Fruit fly (Drosophila melanogaster) whole organism, embryonic: Measurements from ENCODE around the gene CG43072.

ENCODE experiments used
- Aef1 ChIP-seq: fragments of 200-800 bp; sonication (Bioruptor generic); IDR thresholded peaks from 3 replicates; pipeline ENCODE4 v1.3.6; 2022; ENCODE audit warnings: missing biosample characterization, missing genetic modification characterization
- BEAF-32 ChIP-seq: fragments of 200-800 bp; sonication (Bioruptor generic); optimal IDR thresholded peaks from 3 replicates; lab custom pipeline; 2017; ENCODE audit warnings: missing biosample characterization, missing genetic modification characterization, mild to moderate bottlenecking, moderate library complexity, missing genetic modification reagents
- Bgb ChIP-seq: fragments of 200-800 bp; sonication (Bioruptor generic); IDR thresholded peaks from 2 replicates; pipeline ENCODE4 v1.3.6; 2022; ENCODE audit warnings: missing biosample characterization, missing genetic modification characterization; ENCODE audit not compliant: partially characterized antibody
- BtbVII ChIP-seq: fragments of 200-800 bp; sonication (Bioruptor generic); optimal IDR thresholded peaks from 3 replicates; lab custom pipeline; 2017; ENCODE audit warnings: missing biosample characterization, mild to moderate bottlenecking, missing genetic modification characterization
- C15 ChIP-seq: fragments of 200-800 bp; sonication (Bioruptor generic); IDR thresholded peaks from 3 replicates; pipeline ENCODE4 v1.3.6; 2022; ENCODE audit warnings: missing biosample characterization, missing genetic modification characterization
- CG10565 ChIP-seq: fragments of 200-800 bp; sonication (Bioruptor generic); optimal IDR thresholded peaks from 3 replicates; lab custom pipeline; 2016; ENCODE audit warnings: missing biosample characterization, mild to moderate bottlenecking, missing genetic modification characterization
- CG10654 ChIP-seq: fragments of 200-800 bp; sonication (Bioruptor generic); optimal IDR thresholded peaks from 2 replicates; lab custom pipeline; 2016; ENCODE audit warnings: missing biosample characterization, missing genetic modification characterization
- CG11398 ChIP-seq: fragments of 200-800 bp; sonication (Bioruptor generic); optimal IDR thresholded peaks from 2 replicates; lab custom pipeline; 2016; ENCODE audit warnings: missing biosample characterization, missing genetic modification characterization
- CG13424 ChIP-seq: fragments of 200-800 bp; sonication (Bioruptor generic); optimal IDR thresholded peaks from 2 replicates; lab custom pipeline; 2019; ENCODE audit warnings: missing biosample characterization, mild to moderate bottlenecking, missing genetic modification characterization, moderate library complexity
- CG13894 ChIP-seq: fragments of 200-800 bp; sonication (Bioruptor generic); optimal IDR thresholded peaks from 3 replicates; lab custom pipeline; 2018; ENCODE audit warnings: missing biosample characterization, mild to moderate bottlenecking, missing genetic modification characterization, moderate library complexity
- CG16813 ChIP-seq: fragments of 200-800 bp; sonication (Bioruptor generic); IDR thresholded peaks from 3 replicates; pipeline ENCODE4 v1.3.6; 2022; ENCODE audit warnings: missing biosample characterization, missing genetic modification characterization; ENCODE audit not compliant: partially characterized antibody
- CG17186 ChIP-seq: fragments of 200-800 bp; sonication (Bioruptor generic); optimal IDR thresholded peaks from 3 replicates; lab custom pipeline; 2017; ENCODE audit warnings: missing biosample characterization, missing genetic modification reagents, missing genetic modification characterization
- CG2202 ChIP-seq: fragments of 200-800 bp; sonication (Bioruptor generic); optimal IDR thresholded peaks from 2 replicates; lab custom pipeline; 2018; ENCODE audit warnings: missing biosample characterization, mild to moderate bottlenecking, missing genetic modification characterization
- CG4360 ChIP-seq: fragments of 200-800 bp; sonication (Bioruptor generic); IDR thresholded peaks from 2 replicates; pipeline ENCODE4 v1.3.6; 2022; ENCODE audit warnings: missing biosample characterization, missing genetic modification characterization
- CG4854 ChIP-seq: fragments of 200-800 bp; sonication (Bioruptor generic); optimal IDR thresholded peaks from 2 replicates; lab custom pipeline; 2016; ENCODE audit warnings: missing biosample characterization, missing genetic modification characterization, inconsistent platforms
- CG6175 ChIP-seq: fragments of 200-800 bp; sonication (Bioruptor generic); IDR thresholded peaks from 3 replicates; pipeline ENCODE4 v1.3.6; 2022; ENCODE audit warnings: missing biosample characterization, missing genetic modification characterization
- CG6272 ChIP-seq: fragments of 200-800 bp; sonication (Bioruptor generic); IDR thresholded peaks from 2 replicates; pipeline ENCODE4 v1.3.6; 2022; ENCODE audit warnings: missing biosample characterization, missing genetic modification characterization
- CG7928 ChIP-seq: fragments of 200-800 bp; sonication (Bioruptor generic); optimal IDR thresholded peaks from 2 replicates; lab custom pipeline; 2017; ENCODE audit warnings: missing biosample characterization, mild to moderate bottlenecking, missing genetic modification characterization
- CG8944 ChIP-seq: fragments of 200-800 bp; sonication (Bioruptor generic); optimal IDR thresholded peaks from 3 replicates; lab custom pipeline; 2016; ENCODE audit warnings: missing biosample characterization, missing genetic modification characterization
- HLH54F ChIP-seq: fragments of 200-800 bp; sonication (Bioruptor generic); optimal IDR thresholded peaks from 3 replicates; lab custom pipeline; 2016; ENCODE audit warnings: missing biosample characterization, missing genetic modification characterization
- Kr ChIP-seq: fragments of 200-800 bp; sonication (Bioruptor generic); optimal IDR thresholded peaks from 2 replicates; lab custom pipeline; 2017; ENCODE audit warnings: missing biosample characterization, mild to moderate bottlenecking, missing genetic modification characterization
- NfI ChIP-seq: fragments of 200-800 bp; sonication (Bioruptor generic); optimal IDR thresholded peaks from 3 replicates; lab custom pipeline; 2018; ENCODE audit warnings: missing biosample characterization, mild to moderate bottlenecking, missing genetic modification characterization, moderate library complexity
- Oli ChIP-seq: fragments of 200-800 bp; sonication (Bioruptor generic); optimal IDR thresholded peaks from 2 replicates; lab custom pipeline; 2018; ENCODE audit warnings: missing biosample characterization, mild to moderate bottlenecking, missing genetic modification characterization, moderate library complexity
- Sox100B ChIP-seq: fragments of 200-800 bp; sonication (Bioruptor generic); optimal IDR thresholded peaks from 3 replicates; lab custom pipeline; 2018; ENCODE audit warnings: missing biosample characterization, mild to moderate bottlenecking, missing genetic modification characterization
- Stat92E ChIP-seq, 3 experiments: fragments of >200 bp in 2 of 3; fragments of 200-800 bp in 1 of 3; sonication (Bioruptor generic) in 1 of 3; optimal IDR thresholded peaks; 2 replicates each; lab custom pipeline; 2017 to 2019; ENCODE audit warnings: missing biosample characterization in 3 of 3, missing genetic modification characterization in 3 of 3, mild to moderate bottlenecking in 1 of 3, moderate library complexity in 1 of 3
- ab ChIP-seq: fragments of 200-800 bp; sonication (Bioruptor generic); optimal IDR thresholded peaks from 2 replicates; lab custom pipeline; 2016; ENCODE audit warnings: missing biosample characterization, missing genetic modification characterization
- ash1 ChIP-seq: fragments of 200-800 bp; sonication (Bioruptor generic); optimal IDR thresholded peaks from 2 replicates; lab custom pipeline; 2018; ENCODE audit warnings: missing biosample characterization, mild to moderate bottlenecking, missing genetic modification characterization
- ato ChIP-seq: fragments of 200-800 bp; sonication (Bioruptor generic); IDR thresholded peaks from 2 replicates; pipeline ENCODE4 v1.3.6; 2022; ENCODE audit warnings: missing biosample characterization, missing genetic modification characterization; ENCODE audit not compliant: partially characterized antibody
- az2 ChIP-seq: fragments of 200-800 bp; sonication (Bioruptor generic); optimal IDR thresholded peaks from 3 replicates; lab custom pipeline; 2016; ENCODE audit warnings: missing biosample characterization, missing genetic modification characterization
- bab2 ChIP-seq: fragments of 200-800 bp; sonication (Bioruptor generic); optimal IDR thresholded peaks from 2 replicates; lab custom pipeline; 2016; ENCODE audit warnings: missing biosample characterization, missing genetic modification characterization
- bcd ChIP-seq: fragments of 200-800 bp; sonication (Bioruptor generic); optimal IDR thresholded peaks from 2 replicates; lab custom pipeline; 2017; ENCODE audit warnings: missing biosample characterization, mild to moderate bottlenecking, missing genetic modification characterization
- cas ChIP-seq: fragments of 200-800 bp; sonication (Bioruptor generic); IDR thresholded peaks from 2 replicates; pipeline ENCODE4 v1.3.6; 2022; ENCODE audit warnings: missing biosample characterization, missing genetic modification characterization
- chinmo ChIP-seq: fragments of 200-800 bp; sonication (Bioruptor generic); IDR thresholded peaks from 4 replicates; pipeline ENCODE4 v1.3.6; 2022; ENCODE audit warnings: missing biosample characterization, missing genetic modification characterization; ENCODE audit not compliant: partially characterized antibody
- corto ChIP-seq: fragments of 200-800 bp; sonication (Bioruptor generic); optimal IDR thresholded peaks from 2 replicates; lab custom pipeline; 2016; ENCODE audit warnings: missing biosample characterization, mild to moderate bottlenecking, missing genetic modification characterization, moderate library complexity
- dmrt99B ChIP-seq: fragments of 200-800 bp; sonication (Bioruptor generic); optimal IDR thresholded peaks from 2 replicates; lab custom pipeline; 2018; ENCODE audit warnings: missing biosample characterization, mild to moderate bottlenecking, missing genetic modification characterization, moderate library complexity
- eve ChIP-seq, 2 experiments: fragments of >200 bp; optimal IDR thresholded peaks; 2 replicates each; lab custom pipeline; 2017; ENCODE audit warnings: missing biosample characterization in 2 of 2, missing genetic modification characterization in 2 of 2
- exex ChIP-seq: fragments of 200-800 bp; sonication (Bioruptor generic); optimal IDR thresholded peaks from 4 replicates; lab custom pipeline; 2018; ENCODE audit warnings: missing biosample characterization, mild to moderate bottlenecking, missing genetic modification characterization, moderate library complexity
- eyg ChIP-seq: fragments of 200-800 bp; sonication (Bioruptor generic); optimal IDR thresholded peaks from 3 replicates; lab custom pipeline; 2016; ENCODE audit warnings: missing biosample characterization, missing genetic modification characterization
- grau ChIP-seq: fragments of 200-800 bp; optimal IDR thresholded peaks from 3 replicates; lab custom pipeline; 2019; ENCODE audit warnings: missing biosample characterization, mild to moderate bottlenecking, missing genetic modification characterization, moderate library complexity
- hb ChIP-seq: fragments of 200-800 bp; sonication (Bioruptor generic); IDR thresholded peaks from 3 replicates; pipeline ENCODE4 v1.3.6; 2022; ENCODE audit warnings: missing biosample characterization, missing genetic modification characterization; ENCODE audit not compliant: partially characterized antibody
- inv ChIP-seq: fragments of 200-800 bp; sonication (Bioruptor generic); IDR thresholded peaks from 2 replicates; pipeline ENCODE4 v1.3.6; 2022; ENCODE audit warnings: missing biosample characterization, missing genetic modification characterization; ENCODE audit not compliant: partially characterized antibody
- kah ChIP-seq: fragments of 200-800 bp; sonication (Bioruptor generic); optimal IDR thresholded peaks from 2 replicates; lab custom pipeline; 2018; ENCODE audit warnings: missing biosample characterization, mild to moderate bottlenecking, missing genetic modification characterization
- lov ChIP-seq, 2 experiments: fragments of 200-800 bp in 1 of 2; fragments of >200 bp in 1 of 2; sonication (Bioruptor generic) in 1 of 2; IDR thresholded peaks in 1 of 2; optimal IDR thresholded peaks in 1 of 2; 2 replicates in 1 of 2; 3 replicates in 1 of 2; pipeline versions ENCODE4 v1.3.6 to Lab custom; 2017 to 2022; ENCODE audit warnings: missing biosample characterization in 1 of 2, missing genetic modification characterization in 1 of 2
- phol ChIP-seq: fragments of 200-800 bp; sonication (Bioruptor generic); optimal IDR thresholded peaks from 3 replicates; lab custom pipeline; 2018; ENCODE audit warnings: missing biosample characterization, mild to moderate bottlenecking, missing genetic modification characterization, moderate library complexity
- sens ChIP-seq: fragments of 200-800 bp; sonication (Bioruptor generic); peaks from one replicate; lab custom pipeline; 2016; ENCODE audit warnings: missing biosample characterization, missing genetic modification characterization
- slp2 ChIP-seq: fragments of 200-800 bp; sonication (Bioruptor generic); optimal IDR thresholded peaks from 2 replicates; lab custom pipeline; 2016; ENCODE audit warnings: missing biosample characterization, missing genetic modification characterization
- sug ChIP-seq: fragments of 200-800 bp; optimal IDR thresholded peaks from 2 replicates; lab custom pipeline; 2019; ENCODE audit warnings: missing biosample characterization, mild to moderate bottlenecking, missing genetic modification characterization, moderate library complexity
- tin ChIP-seq: fragments of 200-800 bp; sonication (Bioruptor generic); optimal IDR thresholded peaks from 3 replicates; lab custom pipeline; 2016; ENCODE audit warnings: missing biosample characterization, missing genetic modification characterization
- tx ChIP-seq: fragments of 200-800 bp; sonication (Bioruptor generic); optimal IDR thresholded peaks from 2 replicates; lab custom pipeline; 2016; ENCODE audit warnings: missing biosample characterization, missing genetic modification characterization
- yki ChIP-seq: fragments of >200 bp; optimal IDR thresholded peaks from 3 replicates; lab custom pipeline; 2018
- zfh2 ChIP-seq: fragments of 200-800 bp; sonication (Bioruptor generic); optimal IDR thresholded peaks from 2 replicates; lab custom pipeline; 2016; ENCODE audit warnings: missing biosample characterization, missing genetic modification characterization

CG43072 gene

DNA sequence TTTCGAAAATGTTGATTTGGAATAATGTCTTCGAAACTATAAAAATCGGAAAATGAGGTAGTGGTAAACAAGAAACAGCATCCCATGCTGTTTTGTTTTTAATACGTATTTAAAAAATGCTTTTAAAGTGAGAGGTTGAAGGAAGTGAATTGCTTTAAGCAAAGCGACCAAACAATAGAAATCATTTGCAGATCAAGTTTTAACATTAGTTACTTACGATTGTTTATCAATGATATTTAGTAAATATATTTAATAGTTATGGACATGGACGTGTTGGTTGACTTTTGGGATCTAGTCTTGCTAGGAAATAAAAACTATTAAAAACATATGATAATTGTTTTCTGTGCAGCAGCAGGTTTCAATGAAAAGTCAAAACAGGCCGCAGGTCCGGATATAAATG lies 9.4 kb upstream of the CG43072 start (continued):
- TF ChIP-seq CG4360 (GFP tag; lab: Robert Waterston, UW) = no peak
- TF ChIP-seq Aef1 (GFP tag; lab: Robert Waterston, UW) = no peak
- TF ChIP-seq kah (GFP tag; lab: Kevin White, UChicago) = no peak
- TF ChIP-seq BEAF-32 (GFP tag; lab: Kevin White, UChicago) = no peak
- peak; percentile 57 for TF ChIP-seq Oli (tag; lab: Kevin White, UChicago)
- no peak for TF ChIP-seq cas (GFP tag; lab: Robert Waterston, UW)
- TF ChIP-seq CG10565 (GFP tag; lab: Kevin White, UChicago) = no peak
- no peak for TF ChIP-seq lov (optimal IDR thresholded peaks at IDR 0.05; lab: Kevin White, UChicago)
- no peak for TF ChIP-seq lov (GFP tag; IDR thresholded peaks at IDR 0.05; lab: Robert Waterston, UW)
- no peak for TF ChIP-seq CG10654 (GFP tag; lab: Kevin White, UChicago)
- peak; percentile 30 for TF ChIP-seq dmrt99B (tag; lab: Kevin White, UChicago)
- TF ChIP-seq CG2202 (tag; lab: Kevin White, UChicago) = no peak
- no peak for TF ChIP-seq eyg (GFP tag; lab: Kevin White, UChicago)
- TF ChIP-seq bcd (GFP tag; lab: Kevin White, UChicago) = no peak
- TF ChIP-seq inv (GFP tag; lab: Robert Waterston, UW) = no peak
- peak in 1 of 2 experiments; percentile 61 for TF ChIP-seq eve (GFP tag; optimal IDR thresholded peaks at IDR 0.05; lab: Kevin White, UChicago)
- TF ChIP-seq corto (GFP tag; lab: Kevin White, UChicago) = no peak
- TF ChIP-seq sug (tag; lab: Kevin White, UChicago) = no peak
- TF ChIP-seq yki (lab: Kevin White, UChicago) = no peak
- TF ChIP-seq CG7928 (GFP tag; lab: Kevin White, UChicago) = no peak
- TF ChIP-seq zfh2 (GFP tag; lab: Kevin White, UChicago) = no peak
- TF ChIP-seq Stat92E (GFP tag; optimal IDR thresholded peaks at IDR 0.05; lab: Kevin White, UChicago) = no peak
- TF ChIP-seq ab (GFP tag; lab: Kevin White, UChicago) = no peak
- TF ChIP-seq phol (tag; lab: Kevin White, UChicago) = peak; percentile 43
- TF ChIP-seq CG8944 (GFP tag; lab: Kevin White, UChicago) = no peak
- no peak for TF ChIP-seq ato
- no peak for TF ChIP-seq CG11398 (GFP tag; lab: Kevin White, UChicago)
- TF ChIP-seq HLH54F (GFP tag; lab: Kevin White, UChicago) = no peak
- peak; percentile 50 for TF ChIP-seq Sox100B
- no peak for TF ChIP-seq CG6175 (GFP tag; lab: Robert Waterston, UW)
- no peak for TF ChIP-seq tin (GFP tag; lab: Kevin White, UChicago)
- TF ChIP-seq bab2 (GFP tag; lab: Kevin White, UChicago) = no peak
- TF ChIP-seq C15 (GFP tag; lab: Robert Waterston, UW) = no peak
- no peak for TF ChIP-seq slp2 (GFP tag; lab: Kevin White, UChicago)
- no peak for TF ChIP-seq chinmo (GFP tag; lab: Robert Waterston, UW)
- TF ChIP-seq hb (GFP tag; lab: Robert Waterston, UW) = no peak
- peak; percentile 37 for TF ChIP-seq BtbVII (GFP tag; lab: Kevin White, UChicago)
- TF ChIP-seq CG13424 = peak; percentile 44
- peak; percentile 11 for TF ChIP-seq az2 (GFP tag; lab: Kevin White, UChicago)
- peak; percentile 32 for TF ChIP-seq grau (tag; lab: Kevin White, UChicago)
- no peak for TF ChIP-seq CG6272 (GFP tag; lab: Robert Waterston, UW)
- TF ChIP-seq NfI (GFP tag; lab: Kevin White, UChicago) = no peak
- peak; percentile 90 for TF ChIP-seq sens (GFP tag; lab: Kevin White, UChicago)
- no peak for TF ChIP-seq Bgb (GFP tag; lab: Robert Waterston, UW)
- TF ChIP-seq CG17186 (GFP tag; lab: Kevin White, UChicago) = no peak
- TF ChIP-seq ash1 (GFP tag; lab: Kevin White, UChicago) = no peak
- no peak for TF ChIP-seq tx (GFP tag; lab: Kevin White, UChicago)
- no peak for TF ChIP-seq CG13894 (tag; lab: Kevin White, UChicago)
- TF ChIP-seq CG4854 (GFP tag; lab: Kevin White, UChicago) = no peak
- TF ChIP-seq Kr = no peak
- no peak for TF ChIP-seq CG16813 (GFP tag; lab: Robert Waterston, UW)
- TF ChIP-seq exex (tag; lab: Kevin White, UChicago) = no peak
